Comparison of ENCODE assay signal across 1 fruit fly cellular context in genomic region chr2L:18566235-18567158, dm6.
TF ChIP-seq lines count a peak whose summit lies in the region.

No protein-coding gene starts in this region.

TF ChIP-seq in whole organism, embryonic, 481 proteins besides CTCF, POLR2A, EP300 and RAD21 (continued from another document):
- TF ChIP-seq Bgb (GFP tag; IDR thresholded peaks at IDR 0.05; lab: Robert Waterston, UW; ENCODE audit: partially characterized antibody) (peak; percentile 47; the same call in 1 of the 2 replicates), D19B (GFP tag; optimal IDR thresholded peaks at IDR 0.05; lab: Kevin White, UChicago) (peak; percentile 8), CG31441 (GFP tag; IDR thresholded peaks at IDR 0.05; lab: Robert Waterston, UW) (peak; percentile 41; the same call in 1 of the 2 replicates), Ptx1 (GFP tag; IDR thresholded peaks at IDR 0.05; lab: Robert Waterston, UW) (no peak), amos (GFP tag; IDR thresholded peaks at IDR 0.05; lab: Robert Waterston, UW; ENCODE audit: partially characterized antibody) (peak; percentile 38; the same call in 1 of the 2 replicates), bigmax (GFP tag; optimal IDR thresholded peaks at IDR 0.05; lab: Kevin White, UChicago) (no peak), Fer3 (tag; optimal IDR thresholded peaks at IDR 0.05; lab: Kevin White, UChicago) (peak; percentile 9), CG7839 (tag; optimal IDR thresholded peaks at IDR 0.05; lab: Kevin White, UChicago) (peak; percentile 29), CG34422 (GFP tag; IDR thresholded peaks at IDR 0.05; lab: Robert Waterston, UW) (0 out of 3 replicates have a peak, but pooled peaks have one; percentile 15), Oli (tag; optimal IDR thresholded peaks at IDR 0.05; lab: Kevin White, UChicago) (peak; percentile 55), Chrac-16 (GFP tag; optimal IDR thresholded peaks at IDR 0.05; lab: Kevin White, UChicago) (peak; percentile 9), CG12659 (GFP tag; optimal IDR thresholded peaks at IDR 0.05; lab: Kevin White, UChicago) (no peak), CG15696 (tag; optimal IDR thresholded peaks at IDR 0.05; lab: Kevin White, UChicago) (peak; percentile 10), tap (tag; optimal IDR thresholded peaks at IDR 0.05; lab: Kevin White, UChicago) (no peak), bsh (GFP tag; optimal IDR thresholded peaks at IDR 0.05; lab: Kevin White, UChicago) (peak in 1 of 2 experiments; percentile 58), D (optimal IDR thresholded peaks at IDR 0.05; lab: Kevin White, UChicago) (no peak), D (GFP tag; optimal IDR thresholded peaks at IDR 0.05; lab: Kevin White, UChicago) (peak; percentile 16), Ets97D (GFP tag; optimal IDR thresholded peaks at IDR 0.05; lab: Kevin White, UChicago) (no peak), dmrt11E (tag; optimal IDR thresholded peaks at IDR 0.05; lab: Kevin White, UChicago) (peak; percentile 65), CG15479 (GFP tag; optimal IDR thresholded peaks at IDR 0.05; lab: Kevin White, UChicago) (peak; percentile 50), CG2120 (GFP tag; optimal IDR thresholded peaks at IDR 0.05; lab: Kevin White, UChicago) (peak; percentile 59), zfh1 (GFP tag; IDR thresholded peaks at IDR 0.05; lab: Robert Waterston, UW) (peak; percentile 20; the same call in 1 of the 3 replicates), Mad (GFP tag; optimal IDR thresholded peaks at IDR 0.05; lab: Kevin White, UChicago) (peak; percentile 2), lola (GFP tag; optimal IDR thresholded peaks at IDR 0.05; lab: Kevin White, UChicago) (peak in 1 of 3 experiments; percentile 28), grn (GFP tag; optimal IDR thresholded peaks at IDR 0.05; lab: Kevin White, UChicago) (peak; percentile 43), row (GFP tag; IDR thresholded peaks at IDR 0.05; lab: Robert Waterston, UW) (peak; percentile 73), Asciz (GFP tag; optimal IDR thresholded peaks at IDR 0.05; lab: Kevin White, UChicago) (no peak), chif (GFP tag; optimal IDR thresholded peaks at IDR 0.05; lab: Kevin White, UChicago) (peak in 1 of 2 experiments; percentile 13), CG6689 (GFP tag; IDR thresholded peaks at IDR 0.05; lab: Robert Waterston, UW) (peak; percentile 47), CG1792 (GFP tag; optimal IDR thresholded peaks at IDR 0.05; lab: Kevin White, UChicago) (no peak), sug (tag; optimal IDR thresholded peaks at IDR 0.05; lab: Kevin White, UChicago) (peak; percentile 79), Dip3 (GFP tag; optimal IDR thresholded peaks at IDR 0.05; lab: Kevin White, UChicago) (peak; percentile 2), CG18262 (tag; optimal IDR thresholded peaks at IDR 0.05; lab: Kevin White, UChicago) (peak; percentile 54), CG12071 (GFP tag; optimal IDR thresholded peaks at IDR 0.05; lab: Kevin White, UChicago) (no peak), Fer1 (GFP tag; optimal IDR thresholded peaks at IDR 0.05; lab: Kevin White, UChicago) (no peak), tio (GFP tag; optimal IDR thresholded peaks at IDR 0.05; lab: Kevin White, UChicago) (peak; percentile 35), dmrt99B (tag; optimal IDR thresholded peaks at IDR 0.05; lab: Kevin White, UChicago) (peak; percentile 18), CG17802 (tag; optimal IDR thresholded peaks at IDR 0.05; lab: Kevin White, UChicago) (no peak), Rfx (GFP tag; IDR thresholded peaks at IDR 0.05; lab: Robert Waterston, UW) (peak; percentile 24; the same call in 1 of the 2 replicates), lilli (GFP tag; optimal IDR thresholded peaks at IDR 0.05; lab: Kevin White, UChicago) (peak; percentile 7), Sox100B (GFP tag; optimal IDR thresholded peaks at IDR 0.05; lab: Kevin White, UChicago) (peak; percentile 42), CG15514 (GFP tag; optimal IDR thresholded peaks at IDR 0.05; lab: Kevin White, UChicago) (peak; percentile 14), nmo (GFP tag; optimal IDR thresholded peaks at IDR 0.05; lab: Kevin White, UChicago) (peak; percentile 20), dysf (GFP tag; IDR thresholded peaks at IDR 0.05; lab: Robert Waterston, UW) (peak; percentile 39; the same call in 2 of the 3 replicates), gem (tag; optimal IDR thresholded peaks at IDR 0.05; lab: Kevin White, UChicago) (peak; percentile 73), cg (GFP tag; optimal IDR thresholded peaks at IDR 0.05; lab: Kevin White, UChicago) (no peak), tll (GFP tag; optimal IDR thresholded peaks at IDR 0.05; lab: Kevin White, UChicago) (peak in 1 of 2 experiments; percentile 58), jing (GFP tag; optimal IDR thresholded peaks at IDR 0.05; lab: Kevin White, UChicago) (no peak), CG8290 (GFP tag; optimal IDR thresholded peaks at IDR 0.05; lab: Kevin White, UChicago) (no peak), CG8290 (tag; optimal IDR thresholded peaks at IDR 0.05; lab: Kevin White, UChicago) (peak in 1 of 2 experiments; percentile 7), CG15011 (GFP tag; optimal IDR thresholded peaks at IDR 0.05; lab: Kevin White, UChicago) (peak; percentile 31), CG7556 (GFP tag; optimal IDR thresholded peaks at IDR 0.05; lab: Kevin White, UChicago) (peak; percentile 32), CG18764 (GFP tag; optimal IDR thresholded peaks at IDR 0.05; lab: Kevin White, UChicago) (peak; percentile 18), Dek (tag; optimal IDR thresholded peaks at IDR 0.05; lab: Kevin White, UChicago) (peak; percentile 22), CG2678 (tag; optimal IDR thresholded peaks at IDR 0.05; lab: Kevin White, UChicago) (peak; percentile 48), CG16779 (GFP tag; IDR thresholded peaks at IDR 0.05; lab: Robert Waterston, UW) (no peak), CG12744 (GFP tag; optimal IDR thresholded peaks at IDR 0.05; lab: Kevin White, UChicago) (no peak), NK7.1 (GFP tag; optimal IDR thresholded peaks at IDR 0.05; lab: Kevin White, UChicago) (no peak), zf30C (GFP tag; optimal IDR thresholded peaks at IDR 0.05; lab: Kevin White, UChicago) (peak; percentile 46), CG16813 (GFP tag; IDR thresholded peaks at IDR 0.05; lab: Robert Waterston, UW; ENCODE audit: partially characterized antibody) (peak; percentile 39; the same call in 1 of the 3 replicates), dpn (GFP tag; optimal IDR thresholded peaks at IDR 0.05; lab: Kevin White, UChicago) (peak; percentile 17 to 29), bab2 (GFP tag; optimal IDR thresholded peaks at IDR 0.05; lab: Kevin White, UChicago) (peak; percentile 37), chinmo (GFP tag; IDR thresholded peaks at IDR 0.05; lab: Robert Waterston, UW; ENCODE audit: partially characterized antibody) (0 out of 4 replicates have a peak, but pooled peaks have one; percentile 68), Meics (GFP tag; optimal IDR thresholded peaks at IDR 0.05; lab: Kevin White, UChicago) (peak; percentile 22), CG3995 (GFP tag; optimal IDR thresholded peaks at IDR 0.05; lab: Kevin White, UChicago) (no peak), CG2712 (tag; optimal IDR thresholded peaks at IDR 0.05; lab: Kevin White, UChicago) (peak; percentile 57), Max (GFP tag; optimal IDR thresholded peaks at IDR 0.05; lab: Kevin White, UChicago) (peak; percentile 46), kah (GFP tag; optimal IDR thresholded peaks at IDR 0.05; lab: Kevin White, UChicago) (no peak), CG7987 (GFP tag; optimal IDR thresholded peaks at IDR 0.05; lab: Kevin White, UChicago) (peak; percentile 44), caup (GFP tag; optimal IDR thresholded peaks at IDR 0.05; lab: Kevin White, UChicago; ENCODE audit: severe bottlenecking) (peak; percentile 27), mam (GFP tag; optimal IDR thresholded peaks at IDR 0.05; lab: Kevin White, UChicago) (peak; percentile 21), CG10543 (GFP tag; optimal IDR thresholded peaks at IDR 0.05; lab: Kevin White, UChicago) (peak; percentile 64), cato (GFP tag; optimal IDR thresholded peaks at IDR 0.05; lab: Kevin White, UChicago; ENCODE audit: borderline replicate concordance) (no peak), az2 (GFP tag; optimal IDR thresholded peaks at IDR 0.05; lab: Kevin White, UChicago) (peak; percentile 25), CG32532 (GFP tag; IDR thresholded peaks at IDR 0.05; lab: Robert Waterston, UW) (0 out of 2 replicates have a peak, but pooled peaks have one; percentile 17), sens (GFP tag; lab: Kevin White, UChicago) (peak; percentile 87), CG11247 (GFP tag; IDR thresholded peaks at IDR 0.05; lab: Robert Waterston, UW) (0 out of 2 replicates have a peak, but pooled peaks have one; percentile 16), CG32772 (GFP tag; IDR thresholded peaks at IDR 0.05; lab: Robert Waterston, UW) (no peak), CG33557 (GFP tag; optimal IDR thresholded peaks at IDR 0.05; lab: Kevin White, UChicago) (peak; percentile 43), lbe (GFP tag; optimal IDR thresholded peaks at IDR 0.05; lab: Kevin White, UChicago) (no peak), gsb-n (tag; optimal IDR thresholded peaks at IDR 0.05; lab: Kevin White, UChicago) (peak; percentile 5), Xbp1 (GFP tag; optimal IDR thresholded peaks at IDR 0.05; lab: Kevin White, UChicago) (peak; percentile 0), CG8924 (tag; optimal IDR thresholded peaks at IDR 0.05; lab: Kevin White, UChicago) (peak; percentile 29), CG4424 (GFP tag; optimal IDR thresholded peaks at IDR 0.05; lab: Kevin White, UChicago) (peak; percentile 13), vnd (GFP tag; IDR thresholded peaks at IDR 0.05; lab: Robert Waterston, UW; ENCODE audit: partially characterized antibody) (0 out of 3 replicates have a peak, but pooled peaks have one; percentile 24), exex (tag; optimal IDR thresholded peaks at IDR 0.05; lab: Kevin White, UChicago) (peak; percentile 64), knrl (GFP tag; IDR thresholded peaks at IDR 0.05; lab: Robert Waterston, UW; ENCODE audit: partially characterized antibody) (0 out of 3 replicates have a peak, but pooled peaks have one; percentile 38), CG10267 (tag; optimal IDR thresholded peaks at IDR 0.05; lab: Kevin White, UChicago) (peak; percentile 16), CG10147 (GFP tag; optimal IDR thresholded peaks at IDR 0.05; lab: Kevin White, UChicago) (no peak), mirr (GFP tag; optimal IDR thresholded peaks at IDR 0.05; lab: Kevin White, UChicago) (peak; percentile 76), dati (GFP tag; IDR thresholded peaks at IDR 0.05; lab: Robert Waterston, UW) (no peak), CG6654 (GFP tag; optimal IDR thresholded peaks at IDR 0.05; lab: Kevin White, UChicago) (no peak)
